Fruit fly (Drosophila melanogaster): ENCODE results near the gene sp3.
A peak's percentile ranks its signal among the peaks of the same experiment; 100 is the strongest.

Gene sp3

dm6 chr3R:21499131-21500036 is 21.3 kb upstream of the sp3 start, which contains the start of gene C15:
TSS of gene C15 (plus strand) at chr3R:21499986.
- peak; percentile 24 for TF ChIP-seq Mnt (GFP tag; optimal IDR thresholded peaks at IDR 0.05)
- no peak for TF ChIP-seq CG7101 (tag; optimal IDR thresholded peaks at IDR 0.05)
- TF ChIP-seq toe (GFP tag; optimal IDR thresholded peaks at IDR 0.05), result peak; percentile 4
- no peak for TF ChIP-seq tj (GFP tag; optimal IDR thresholded peaks at IDR 0.05)
- peak; percentile 23 for TF ChIP-seq pad (GFP tag; optimal IDR thresholded peaks at IDR 0.05)
- no peak for TF ChIP-seq CG5204 (GFP tag; optimal IDR thresholded peaks at IDR 0.05)

dm6 chr3R:21501263-21501824 is 19.4 kb upstream of the sp3 start:
- TF ChIP-seq CG12768 (GFP tag; optimal IDR thresholded peaks at IDR 0.05) (no peak), CG11617 (GFP tag; optimal IDR thresholded peaks at IDR 0.05) (no peak), cnc (optimal IDR thresholded peaks at IDR 0.05) (no peak), pad (GFP tag; optimal IDR thresholded peaks at IDR 0.05) (no peak)

- TF ChIP-seq pad (GFP tag; optimal IDR thresholded peaks at IDR 0.05) (no peak), cnc (optimal IDR thresholded peaks at IDR 0.05) (no peak), Clk (GFP tag; optimal IDR thresholded peaks at IDR 0.05) (no peak), Mnt (GFP tag; optimal IDR thresholded peaks at IDR 0.05) (no peak), CG5204 (GFP tag; optimal IDR thresholded peaks at IDR 0.05) (no peak), CG11617 (GFP tag; optimal IDR thresholded peaks at IDR 0.05) (no peak), cic (GFP tag; optimal IDR thresholded peaks at IDR 0.05) (no peak), CG7045 (GFP tag; optimal IDR thresholded peaks at IDR 0.05) (no peak)
Measured at dm6 chr3R:21506270-21506669, 14.5 kb upstream of the sp3 start.

- TF ChIP-seq CG1620 (GFP tag; optimal IDR thresholded peaks at IDR 0.05) (no peak), CG7101 (tag; optimal IDR thresholded peaks at IDR 0.05) (no peak), Crg-1 (GFP tag; optimal IDR thresholded peaks at IDR 0.05) (no peak), tj (GFP tag; optimal IDR thresholded peaks at IDR 0.05) (no peak)
Measured at dm6 chr3R:21510999-21511398, 9.7 kb upstream of the sp3 start.

- TF ChIP-seq CG7045 (GFP tag; optimal IDR thresholded peaks at IDR 0.05), result peak; percentile 96
- peak; percentile 88 for TF ChIP-seq pad (GFP tag; optimal IDR thresholded peaks at IDR 0.05)
- peak; percentile 87 for TF ChIP-seq Clk (GFP tag; optimal IDR thresholded peaks at IDR 0.05)
- TF ChIP-seq CG12768 (GFP tag; optimal IDR thresholded peaks at IDR 0.05), result peak; percentile 86
- peak; percentile 25 for TF ChIP-seq cic (GFP tag; optimal IDR thresholded peaks at IDR 0.05)
- TF ChIP-seq cnc (optimal IDR thresholded peaks at IDR 0.05), result no peak
- peak; percentile 98 for TF ChIP-seq CG1620 (GFP tag; optimal IDR thresholded peaks at IDR 0.05)
- peak; percentile 94 for TF ChIP-seq bab1 (GFP tag; optimal IDR thresholded peaks at IDR 0.05)
- peak; percentile 87 for TF ChIP-seq CG11617 (GFP tag; optimal IDR thresholded peaks at IDR 0.05)
- TF ChIP-seq CG14711 (tag; optimal IDR thresholded peaks at IDR 0.05), result peak; percentile 83
- peak; percentile 96 for TF ChIP-seq Crg-1 (GFP tag; optimal IDR thresholded peaks at IDR 0.05)
- TF ChIP-seq CG33017 (tag; optimal IDR thresholded peaks at IDR 0.05), result peak; percentile 75
- peak; percentile 95 for TF ChIP-seq CG7101 (tag; optimal IDR thresholded peaks at IDR 0.05)
- TF ChIP-seq CG5204 (GFP tag; optimal IDR thresholded peaks at IDR 0.05), result peak; percentile 92
- TF ChIP-seq toe (GFP tag; optimal IDR thresholded peaks at IDR 0.05), result peak; percentile 95
- TF ChIP-seq Mnt (GFP tag; optimal IDR thresholded peaks at IDR 0.05), result peak; percentile 89
- no peak for TF ChIP-seq kay (GFP tag; ENCODE audit: borderline replicate concordance)
- peak; percentile 97 for TF ChIP-seq Hr96 (GFP tag; optimal IDR thresholded peaks at IDR 0.05)
- TF ChIP-seq tj (GFP tag; optimal IDR thresholded peaks at IDR 0.05), result peak; percentile 71
- peak; percentile 97 for TF ChIP-seq ovo (GFP tag; optimal IDR thresholded peaks at IDR 0.05)
Measured at dm6 chr3R:21520183-21520582, 545 bp upstream of the sp3 start.

- no peak for TF ChIP-seq cnc (optimal IDR thresholded peaks at IDR 0.05)
- TF ChIP-seq Hr96 (GFP tag; optimal IDR thresholded peaks at IDR 0.05), result no peak
- TF ChIP-seq CG5204 (GFP tag; optimal IDR thresholded peaks at IDR 0.05), result no peak
- no peak for TF ChIP-seq Clk (GFP tag; optimal IDR thresholded peaks at IDR 0.05)
- no peak for TF ChIP-seq cic (GFP tag; optimal IDR thresholded peaks at IDR 0.05)
- TF ChIP-seq CG12768 (GFP tag; optimal IDR thresholded peaks at IDR 0.05), result no peak
- no peak for TF ChIP-seq ovo (GFP tag; optimal IDR thresholded peaks at IDR 0.05)
- no peak for TF ChIP-seq Mnt (GFP tag; optimal IDR thresholded peaks at IDR 0.05)
- no peak for TF ChIP-seq kay (GFP tag; ENCODE audit: borderline replicate concordance)
- no peak for TF ChIP-seq tj (GFP tag; optimal IDR thresholded peaks at IDR 0.05)
- no peak for TF ChIP-seq CG7045 (GFP tag; optimal IDR thresholded peaks at IDR 0.05)
- TF ChIP-seq CG7101 (tag; optimal IDR thresholded peaks at IDR 0.05), result no peak
Measured at dm6 chr3R:21521780-21522179, 1.1 kb downstream of the sp3 start.

dm6 chr3R:21524574-21524973 is 3.8 kb downstream of the sp3 start:
- TF ChIP-seq CG1620 (GFP tag; optimal IDR thresholded peaks at IDR 0.05) (no peak), CG14711 (tag; optimal IDR thresholded peaks at IDR 0.05) (no peak)
